Worm (Caenorhabditis elegans) whole organism, late embryonic: ENCODE data around the gene jmjd-3.3.
"Not testable (repeated sequence)": the region's sequence is repeated elsewhere in the genome, so short reads cannot be mapped to it uniquely, and the experiment has no call there.

ENCODE experiments used
- T23F11.4 ChIP-seq: fragments of 200-800 bp; sonication (Bioruptor generic); optimal IDR thresholded peaks from 2 replicates; lab custom pipeline; 2018; ENCODE audit warnings: mild to moderate bottlenecking, missing genetic modification characterization, missing compliant biosample characterization
- ama-1 ChIP-seq: fragments of 150-350 bp; optimal IDR thresholded peaks from 2 replicates; lab custom pipeline; 2014
- ceh-19 ChIP-seq: fragments of 200-800 bp; sonication (Bioruptor generic); optimal IDR thresholded peaks from 2 replicates; lab custom pipeline; 2018; ENCODE audit warnings: mild to moderate bottlenecking, missing genetic modification characterization, missing compliant biosample characterization
- ceh-45 ChIP-seq: fragments of 200-800 bp; sonication (Bioruptor generic); IDR thresholded peaks from 2 replicates; pipeline ENCODE4 v1.3.6; 2022; ENCODE audit warnings: missing genetic modification reagents, missing genetic modification characterization, missing compliant biosample characterization
- dve-1 ChIP-seq: sonication (generic microtip); optimal IDR thresholded peaks from 2 replicates; lab custom pipeline; 2017; ENCODE audit warnings: antibody characterized with exemption, mild to moderate bottlenecking, missing genetic modification characterization, missing compliant biosample characterization
- elt-2 ChIP-seq: sonication (generic microtip); optimal IDR thresholded peaks from 2 replicates; lab custom pipeline; 2016; ENCODE audit warnings: missing genetic modification reagents, missing genetic modification characterization, missing compliant biosample characterization
- fax-1 ChIP-seq: sonication (generic microtip); optimal IDR thresholded peaks from 2 replicates; lab custom pipeline; 2016; ENCODE audit warnings: missing genotype, missing genetic modification characterization, missing compliant biosample characterization
- nfya-1 ChIP-seq: sonication (generic microtip); optimal IDR thresholded peaks from 2 replicates; lab custom pipeline; 2017; ENCODE audit warnings: missing genetic modification characterization, mild to moderate bottlenecking, missing compliant biosample characterization, antibody characterized with exemption, moderate library complexity
- pat-9 ChIP-seq: fragments of 200-800 bp; sonication (Bioruptor generic); optimal IDR thresholded peaks from 2 replicates; lab custom pipeline; 2018; ENCODE audit warnings: mild to moderate bottlenecking, missing genetic modification characterization, moderate library complexity, missing compliant biosample characterization
- pha-4 ChIP-seq: fragments of 150-350 bp; optimal IDR thresholded peaks from 2 replicates; lab custom pipeline; 2018; ENCODE audit warnings: missing biosample characterization, missing genetic modification reagents, missing genetic modification characterization
- pqm-1 ChIP-seq: sonication (generic microtip); optimal IDR thresholded peaks from 2 replicates; lab custom pipeline; 2016; ENCODE audit warnings: missing genetic modification characterization, missing compliant biosample characterization
- unc-42 ChIP-seq: sonication (generic microtip); optimal IDR thresholded peaks from 2 replicates; lab custom pipeline; 2016; ENCODE audit warnings: missing genotype, missing genetic modification characterization, missing compliant biosample characterization
- unc-55 ChIP-seq: sonication (generic microtip); optimal IDR thresholded peaks from 2 replicates; lab custom pipeline; 2017; ENCODE audit warnings: missing biosample characterization, missing genetic modification reagents, missing genetic modification characterization

ce11 chrX:13428755-13429154 is 7.5 kb upstream of the jmjd-3.3 start, which contains the start of gene fkh-4:
- TF ChIP-seq unc-55 (GFP tag; lab: Kevin White, UChicago); fax-1 (tag; lab: Kevin White, UChicago); ama-1 (lab: Kevin White, UChicago); nfya-1 (tag; lab: Kevin White, UChicago); pqm-1 (tag; lab: Kevin White, UChicago); unc-42 (tag; lab: Kevin White, UChicago); pat-9; elt-2; pha-4 (tag; lab: Kevin White, UChicago); ceh-19 (GFP tag; lab: Kevin White, UChicago); T23F11.4 (GFP tag; lab: Kevin White, UChicago); dve-1 (tag; lab: Kevin White, UChicago); ceh-45 (GFP tag; lab: Robert Waterston, UW): not testable (repeated sequence)
